Worm (Caenorhabditis elegans): ENCODE measurements around the gene xpb-1.

DNA sequence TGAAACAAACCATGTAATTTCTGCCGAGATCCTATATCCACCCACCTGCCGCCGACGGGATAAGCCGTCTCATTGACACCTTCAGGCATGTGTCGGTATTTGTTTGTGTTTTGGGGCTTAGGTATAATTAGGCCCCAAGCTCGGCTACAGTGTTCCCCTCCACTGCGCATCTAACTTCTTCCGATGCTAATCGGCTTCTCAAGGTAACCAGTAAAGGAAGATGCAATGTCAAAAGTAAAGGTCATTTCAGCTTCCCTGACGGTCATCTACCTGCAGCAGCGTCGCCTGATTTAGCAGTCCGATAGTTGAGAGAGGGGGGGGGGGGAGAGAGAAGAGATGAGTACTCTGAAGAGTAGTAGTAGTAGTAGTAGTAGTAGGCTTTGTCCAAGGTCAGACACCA, 31.8 kb downstream of the xpb-1 start:
- no peak for TF ChIP-seq nhr-237 (tag; optimal IDR thresholded peaks at IDR 0.05)
- TF ChIP-seq ztf-4 (tag; optimal IDR thresholded peaks at IDR 0.05), result no peak
- TF ChIP-seq ama-1 (optimal IDR thresholded peaks at IDR 0.05), result no peak
- TF ChIP-seq lin-13 (GFP tag; optimal IDR thresholded peaks at IDR 0.05), result no peak
- no peak for TF ChIP-seq egl-27 (tag; optimal IDR thresholded peaks at IDR 0.05)
- no peak for TF ChIP-seq irx-1 (tag; optimal IDR thresholded peaks at IDR 0.05)
